Worm (Caenorhabditis elegans) whole organism, late embryonic: ENCODE results near the gene wdr-54.

Experiments used
- C08G9.2 ChIP-seq: sonication (generic microtip); optimal IDR thresholded peaks from 2 replicates; lab custom pipeline; 2016; ENCODE audit warnings: mild to moderate bottlenecking, missing genetic modification characterization, moderate library complexity, missing compliant biosample characterization
- K09A11.1 ChIP-seq: sonication (generic microtip); optimal IDR thresholded peaks from 2 replicates; lab custom pipeline; 2017; ENCODE audit warnings: antibody characterized with exemption, mild to moderate bottlenecking, missing genetic modification characterization, missing compliant biosample characterization; ENCODE audit not compliant: insufficient read depth
- T23F11.4 ChIP-seq: fragments of 200-800 bp; sonication (Bioruptor generic); optimal IDR thresholded peaks from 2 replicates; lab custom pipeline; 2018; ENCODE audit warnings: mild to moderate bottlenecking, missing genetic modification characterization, missing compliant biosample characterization
- Y22D7AL.16 ChIP-seq: sonication (generic microtip); optimal IDR thresholded peaks from 2 replicates; lab custom pipeline; 2016; ENCODE audit warnings: missing genetic modification characterization, missing compliant biosample characterization
- ahr-1 ChIP-seq: sonication (generic microtip); optimal IDR thresholded peaks from 2 replicates; lab custom pipeline; 2016; ENCODE audit warnings: missing genetic modification characterization, missing compliant biosample characterization
- ceh-14 ChIP-seq: sonication (generic microtip); optimal IDR thresholded peaks from 2 replicates; lab custom pipeline; 2016; ENCODE audit warnings: missing genotype, missing genetic modification characterization, missing compliant biosample characterization
- ceh-18 ChIP-seq: sonication (generic microtip); optimal IDR thresholded peaks from 2 replicates; lab custom pipeline; 2016; ENCODE audit warnings: missing genetic modification characterization, missing compliant biosample characterization
- ceh-19 ChIP-seq: fragments of 200-800 bp; sonication (Bioruptor generic); optimal IDR thresholded peaks from 2 replicates; lab custom pipeline; 2018; ENCODE audit warnings: mild to moderate bottlenecking, missing genetic modification characterization, missing compliant biosample characterization
- ceh-2 ChIP-seq: sonication (generic microtip); optimal IDR thresholded peaks from 2 replicates; lab custom pipeline; 2016; ENCODE audit warnings: missing genotype, missing genetic modification characterization, missing compliant biosample characterization
- ceh-22 ChIP-seq: sonication (generic microtip); optimal IDR thresholded peaks from 2 replicates; lab custom pipeline; 2017; ENCODE audit warnings: missing biosample characterization, missing genetic modification characterization
- ceh-30 ChIP-seq: fragments of 150-350 bp; optimal IDR thresholded peaks from 2 replicates; lab custom pipeline; 2014; ENCODE audit warnings: missing biosample characterization, missing genetic modification characterization
- ceh-31 ChIP-seq: sonication (generic microtip); optimal IDR thresholded peaks from 2 replicates; lab custom pipeline; 2016; ENCODE audit warnings: missing genetic modification characterization, missing compliant biosample characterization
- ceh-34 ChIP-seq: sonication (generic microtip); optimal IDR thresholded peaks from 2 replicates; lab custom pipeline; 2016; ENCODE audit warnings: mild to moderate bottlenecking, missing genetic modification characterization, missing compliant biosample characterization
- ceh-45 ChIP-seq: fragments of 200-800 bp; sonication (Bioruptor generic); IDR thresholded peaks from 2 replicates; pipeline ENCODE4 v1.3.6; 2022; ENCODE audit warnings: missing genetic modification reagents, missing genetic modification characterization, missing compliant biosample characterization
- ceh-9 ChIP-seq: sonication (generic microtip); optimal IDR thresholded peaks from 2 replicates; lab custom pipeline; 2016; ENCODE audit warnings: mild to moderate bottlenecking, missing genetic modification characterization, inconsistent platforms, missing compliant biosample characterization
- che-1 ChIP-seq: sonication (generic microtip); optimal IDR thresholded peaks from 2 replicates; lab custom pipeline; 2016; ENCODE audit warnings: mild to moderate bottlenecking, missing genetic modification characterization, missing compliant biosample characterization
- dve-1 ChIP-seq: sonication (generic microtip); optimal IDR thresholded peaks from 2 replicates; lab custom pipeline; 2017; ENCODE audit warnings: antibody characterized with exemption, mild to moderate bottlenecking, missing genetic modification characterization, missing compliant biosample characterization
- elt-2 ChIP-seq: sonication (generic microtip); optimal IDR thresholded peaks from 2 replicates; lab custom pipeline; 2016; ENCODE audit warnings: missing genetic modification reagents, missing genetic modification characterization, missing compliant biosample characterization
- elt-4 ChIP-seq: sonication (generic microtip); optimal IDR thresholded peaks from 2 replicates; lab custom pipeline; 2016; ENCODE audit warnings: missing genetic modification characterization, missing compliant biosample characterization
- ets-4 ChIP-seq: sonication (generic microtip); optimal IDR thresholded peaks from 2 replicates; lab custom pipeline; 2016; ENCODE audit warnings: missing genetic modification characterization, missing compliant biosample characterization
- eyg-1 ChIP-seq: sonication (generic microtip); optimal IDR thresholded peaks from 2 replicates; lab custom pipeline; 2016; ENCODE audit warnings: missing genotype, missing genetic modification characterization, missing compliant biosample characterization
- fax-1 ChIP-seq: sonication (generic microtip); optimal IDR thresholded peaks from 2 replicates; lab custom pipeline; 2016; ENCODE audit warnings: missing genotype, missing genetic modification characterization, missing compliant biosample characterization
- fkh-10 ChIP-seq: fragments of 150-350 bp; optimal IDR thresholded peaks from 2 replicates; lab custom pipeline; 2014; ENCODE audit warnings: missing biosample characterization, missing genetic modification reagents, missing genetic modification characterization
- gmeb-2 ChIP-seq: sonication (generic microtip); optimal IDR thresholded peaks from 2 replicates; lab custom pipeline; 2016; ENCODE audit warnings: missing genetic modification characterization, inconsistent platforms, missing compliant biosample characterization
- hlh-30 ChIP-seq: sonication (generic microtip); optimal IDR thresholded peaks from 2 replicates; lab custom pipeline; 2017; ENCODE audit warnings: antibody characterized with exemption, missing genetic modification characterization, missing compliant biosample characterization; ENCODE audit not compliant: insufficient read depth
- hlh-6 ChIP-seq: sonication (generic microtip); optimal IDR thresholded peaks from 2 replicates; lab custom pipeline; 2016; ENCODE audit warnings: missing genotype, missing genetic modification characterization, missing compliant biosample characterization
- hlh-8 ChIP-seq: sonication (generic microtip); optimal IDR thresholded peaks from 2 replicates; lab custom pipeline; 2016; ENCODE audit warnings: missing genotype, missing genetic modification characterization, missing compliant biosample characterization
- madf-2 ChIP-seq: sonication (generic microtip); optimal IDR thresholded peaks from 2 replicates; lab custom pipeline; 2017; ENCODE audit warnings: missing genetic modification characterization, missing compliant biosample characterization
- mec-3 ChIP-seq: sonication (generic microtip); optimal IDR thresholded peaks from 2 replicates; lab custom pipeline; 2016; ENCODE audit warnings: borderline replicate concordance, missing genetic modification characterization, missing compliant biosample characterization
- nfya-1 ChIP-seq: sonication (generic microtip); optimal IDR thresholded peaks from 2 replicates; lab custom pipeline; 2017; ENCODE audit warnings: missing genetic modification characterization, mild to moderate bottlenecking, missing compliant biosample characterization, antibody characterized with exemption, moderate library complexity
- npax-4 ChIP-seq: sonication (generic microtip); optimal IDR thresholded peaks from 2 replicates; lab custom pipeline; 2016; ENCODE audit warnings: missing genetic modification characterization, missing compliant biosample characterization
- pat-9 ChIP-seq: fragments of 200-800 bp; sonication (Bioruptor generic); optimal IDR thresholded peaks from 2 replicates; lab custom pipeline; 2018; ENCODE audit warnings: mild to moderate bottlenecking, missing genetic modification characterization, moderate library complexity, missing compliant biosample characterization
- pax-1 ChIP-seq: fragments of 150-350 bp; optimal IDR thresholded peaks from 2 replicates; lab custom pipeline; 2014; ENCODE audit warnings: missing biosample characterization, missing genetic modification characterization
- pha-2 ChIP-seq: sonication (generic microtip); optimal IDR thresholded peaks from 2 replicates; lab custom pipeline; 2017; ENCODE audit warnings: mild to moderate bottlenecking, missing genetic modification characterization, missing compliant biosample characterization
- pha-4 ChIP-seq: fragments of 150-350 bp; optimal IDR thresholded peaks from 2 replicates; lab custom pipeline; 2018; ENCODE audit warnings: missing biosample characterization, missing genetic modification reagents, missing genetic modification characterization
- pros-1 ChIP-seq: fragments of 150-350 bp; optimal IDR thresholded peaks from 2 replicates; lab custom pipeline; 2014; ENCODE audit warnings: missing biosample characterization, missing genetic modification reagents, missing genetic modification characterization
- ref-2 ChIP-seq: sonication (generic microtip); optimal IDR thresholded peaks from 2 replicates; lab custom pipeline; 2016; ENCODE audit warnings: missing genetic modification characterization, missing compliant biosample characterization
- rnt-1 ChIP-seq: sonication (generic microtip); optimal IDR thresholded peaks from 2 replicates; lab custom pipeline; 2016; ENCODE audit warnings: missing genetic modification characterization, missing compliant biosample characterization
- sdc-2 ChIP-seq: sonication (generic microtip); optimal IDR thresholded peaks from 2 replicates; lab custom pipeline; 2016; ENCODE audit warnings: missing genotype, missing genetic modification characterization, missing compliant biosample characterization
- syd-9 ChIP-seq: sonication (generic microtip); optimal IDR thresholded peaks from 2 replicates; lab custom pipeline; 2016; ENCODE audit warnings: mild to moderate bottlenecking, missing genetic modification characterization, moderate library complexity, missing compliant biosample characterization
- tbx-2 ChIP-seq: sonication (generic microtip); optimal IDR thresholded peaks from 2 replicates; lab custom pipeline; 2016; ENCODE audit warnings: missing genetic modification characterization, missing compliant biosample characterization
- tbx-7 ChIP-seq: sonication (generic microtip); optimal IDR thresholded peaks from 2 replicates; lab custom pipeline; 2016; ENCODE audit warnings: missing genotype, missing genetic modification characterization, missing compliant biosample characterization
- ttx-3 ChIP-seq: sonication (generic microtip); optimal IDR thresholded peaks from 2 replicates; lab custom pipeline; 2016; ENCODE audit warnings: missing genetic modification reagents, missing genetic modification characterization, missing compliant biosample characterization
- unc-42 ChIP-seq: sonication (generic microtip); optimal IDR thresholded peaks from 2 replicates; lab custom pipeline; 2016; ENCODE audit warnings: missing genotype, missing genetic modification characterization, missing compliant biosample characterization
- unc-55 ChIP-seq: sonication (generic microtip); optimal IDR thresholded peaks from 2 replicates; lab custom pipeline; 2017; ENCODE audit warnings: missing biosample characterization, missing genetic modification reagents, missing genetic modification characterization
- unc-86 ChIP-seq: sonication (generic microtip); optimal IDR thresholded peaks from 2 replicates; lab custom pipeline; 2016; ENCODE audit warnings: missing genetic modification characterization, missing compliant biosample characterization

wdr-54 gene

ce11 chrX:871957-872715 is 43.4 kb downstream of the wdr-54 start, which contains the start of gene F56F10.1:
TSS of gene F56F10.1 (plus strand) at chrX:872603.
- TF ChIP-seq sdc-2 (tag; lab: Kevin White, UChicago) (no peak), ets-4 (tag; lab: Kevin White, UChicago) (no peak), npax-4 (tag; lab: Kevin White, UChicago) (no peak), pha-2 (tag; lab: Kevin White, UChicago) (no peak), unc-86 (tag; lab: Kevin White, UChicago) (no peak), T23F11.4 (GFP tag; lab: Kevin White, UChicago) (no peak), pat-9 (tag; lab: Kevin White, UChicago) (no peak), tbx-2 (tag; lab: Kevin White, UChicago) (no peak), ceh-9 (tag; lab: Kevin White, UChicago) (no peak), ahr-1 (tag; lab: Kevin White, UChicago) (no peak), ceh-30 (tag; lab: Kevin White, UChicago) (no peak), ceh-45 (GFP tag; lab: Robert Waterston, UW) (no peak), K09A11.1 (tag; lab: Kevin White, UChicago) (no peak), fax-1 (no peak), che-1 (tag; lab: Kevin White, UChicago) (no peak), hlh-8 (tag; lab: Kevin White, UChicago) (no peak), unc-55 (GFP tag; lab: Kevin White, UChicago) (no peak)

DNA sequence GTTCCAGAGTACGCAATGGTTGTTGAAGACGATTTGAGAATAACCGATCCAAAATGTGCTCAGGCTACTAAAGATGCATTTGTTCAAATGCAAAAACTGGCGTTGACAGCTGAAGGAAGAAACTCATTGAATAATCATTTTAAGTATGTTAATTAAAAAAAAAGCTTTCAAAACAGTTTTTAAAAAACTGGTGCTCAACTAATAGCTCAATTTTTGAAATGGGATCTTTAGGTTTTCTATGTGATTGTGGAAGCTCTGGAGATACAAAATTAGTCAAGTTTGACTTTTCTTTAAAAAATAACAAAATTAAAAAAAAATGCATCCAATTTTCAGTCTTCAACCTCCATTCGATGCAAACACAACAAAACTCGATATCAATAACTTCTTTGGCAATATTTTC is 44.9 kb downstream of the wdr-54 start:
- TF ChIP-seq tbx-7 (tag; lab: Kevin White, UChicago): no peak

DNA sequence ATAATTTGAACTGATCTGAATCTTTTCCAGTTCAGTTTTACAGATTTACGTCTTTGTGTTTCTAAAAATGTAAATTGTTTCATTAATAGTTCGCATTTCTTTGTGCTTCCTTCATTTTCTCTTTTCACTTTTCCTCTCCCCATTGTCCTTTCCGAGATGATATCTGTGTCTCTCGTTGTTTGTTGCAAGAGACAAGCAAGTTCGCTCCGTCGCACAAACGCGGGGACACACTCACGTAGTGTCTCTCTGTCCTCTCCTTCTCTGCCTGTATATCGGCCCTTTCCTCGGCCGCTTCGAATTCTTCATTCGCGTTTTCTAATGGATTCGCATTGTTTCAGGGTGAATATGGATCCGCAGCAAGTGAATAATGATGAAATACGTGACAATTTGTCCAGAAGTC is 48.2 kb downstream of the wdr-54 start, which contains the start of gene ZC13.1:
TSS of gene ZC13.1 (plus strand) at position 305 of the 400 bp plus-strand sequence.
- TF ChIP-seq elt-2 (tag; lab: Kevin White, UChicago) (peak; percentile 26), pha-2 (tag; lab: Kevin White, UChicago) (no peak), ceh-2 (tag; lab: Kevin White, UChicago) (peak; percentile 33), hlh-6 (tag; lab: Kevin White, UChicago) (no peak), ttx-3 (no peak), ceh-19 (GFP tag; lab: Kevin White, UChicago) (peak; percentile 22), T23F11.4 (GFP tag; lab: Kevin White, UChicago) (no peak), pax-1 (tag; lab: Kevin White, UChicago) (peak; percentile 51), nfya-1 (tag; lab: Kevin White, UChicago) (peak; percentile 71), mec-3 (tag; lab: Kevin White, UChicago) (no peak), fkh-10 (GFP tag; lab: Kevin White, UChicago) (no peak), elt-4 (tag; lab: Kevin White, UChicago) (no peak), sdc-2 (tag; lab: Kevin White, UChicago) (peak; percentile 80), ref-2 (tag; lab: Kevin White, UChicago) (peak; percentile 81), hlh-8 (tag; lab: Kevin White, UChicago) (no peak), ceh-14 (tag; lab: Kevin White, UChicago) (peak; percentile 30), ceh-34 (tag; lab: Kevin White, UChicago) (peak; percentile 39), C08G9.2 (tag; lab: Kevin White, UChicago) (peak; percentile 6), unc-55 (GFP tag; lab: Kevin White, UChicago) (peak; percentile 62), ets-4 (tag; lab: Kevin White, UChicago) (peak; percentile 0), ceh-22 (tag; lab: Kevin White, UChicago) (no peak), ceh-45 (GFP tag; lab: Robert Waterston, UW) (no peak), hlh-30 (tag; lab: Kevin White, UChicago) (peak; percentile 2), rnt-1 (tag; lab: Kevin White, UChicago) (peak; percentile 61), madf-2 (no peak), pha-4 (tag; lab: Kevin White, UChicago) (no peak), Y22D7AL.16 (tag; lab: Kevin White, UChicago) (no peak), pros-1 (tag; lab: Kevin White, UChicago) (peak; percentile 62), syd-9 (no peak), dve-1 (peak; percentile 58), eyg-1 (tag; lab: Kevin White, UChicago) (no peak), tbx-2 (tag; lab: Kevin White, UChicago) (peak; percentile 79), unc-42 (tag; lab: Kevin White, UChicago) (peak; percentile 46), ceh-18 (tag; lab: Kevin White, UChicago) (peak; percentile 43), ceh-31 (tag; lab: Kevin White, UChicago) (peak; percentile 85), gmeb-2 (no peak)
